Worm (Caenorhabditis elegans) whole organism, L3 larva: ENCODE results near the gene F52H2.3.

ENCODE experiments used
- egl-27 ChIP-seq: sonication (generic microtip); optimal IDR thresholded peaks from 4 replicates; lab custom pipeline; 2017; ENCODE audit warnings: missing biosample characterization, missing genetic modification reagents, missing genetic modification characterization
- fos-1 ChIP-seq: fragments of 150-350 bp; optimal IDR thresholded peaks from 2 replicates; lab custom pipeline; 2014; ENCODE audit warnings: missing biosample characterization, missing genetic modification characterization
- nfya-1 ChIP-seq: sonication (generic microtip); optimal IDR thresholded peaks from 2 replicates; lab custom pipeline; 2017; ENCODE audit warnings: missing genetic modification characterization, mild to moderate bottlenecking, missing compliant biosample characterization, antibody characterized with exemption, moderate library complexity; ENCODE audit not compliant: insufficient read depth
- nhr-12 ChIP-seq: fragments of 150-350 bp; optimal IDR thresholded peaks from 2 replicates; lab custom pipeline; 2014; ENCODE audit warnings: missing biosample characterization, missing genetic modification characterization
- nhr-28 ChIP-seq: fragments of 150-350 bp; optimal IDR thresholded peaks from 2 replicates; lab custom pipeline; 2014; ENCODE audit warnings: missing biosample characterization, missing genetic modification characterization
- nhr-43 ChIP-seq: sonication (generic microtip); optimal IDR thresholded peaks from 2 replicates; lab custom pipeline; 2016; ENCODE audit warnings: mild to moderate bottlenecking, missing genetic modification characterization, missing compliant biosample characterization; ENCODE audit not compliant: poor library complexity, severe bottlenecking
- nhr-76 ChIP-seq: fragments of 150-350 bp; sonication (generic microtip); optimal IDR thresholded peaks from 5 replicates; lab custom pipeline; 2014; ENCODE audit warnings: missing biosample characterization, missing genetic modification characterization
- nhr-77 ChIP-seq: fragments of 150-350 bp; optimal IDR thresholded peaks from 2 replicates; lab custom pipeline; 2014; ENCODE audit warnings: missing biosample characterization, missing genetic modification characterization
- tbx-2 ChIP-seq: sonication (generic microtip); optimal IDR thresholded peaks from 2 replicates; lab custom pipeline; 2016; ENCODE audit warnings: mild to moderate bottlenecking, missing genetic modification characterization, missing compliant biosample characterization
- unc-62 ChIP-seq: fragments of 150-350 bp; sonication (generic microtip); optimal IDR thresholded peaks from 4 replicates; lab custom pipeline; 2014; ENCODE audit warnings: missing biosample characterization, missing genetic modification reagents, missing genetic modification characterization
- zag-1 ChIP-seq: fragments of 150-350 bp; optimal IDR thresholded peaks from 2 replicates; lab custom pipeline; 2014; ENCODE audit warnings: missing biosample characterization, missing genetic modification characterization
- ztf-11 ChIP-seq: fragments of 150-350 bp; optimal IDR thresholded peaks from 2 replicates; lab custom pipeline; 2014; ENCODE audit warnings: missing biosample characterization, missing genetic modification characterization

DNA sequence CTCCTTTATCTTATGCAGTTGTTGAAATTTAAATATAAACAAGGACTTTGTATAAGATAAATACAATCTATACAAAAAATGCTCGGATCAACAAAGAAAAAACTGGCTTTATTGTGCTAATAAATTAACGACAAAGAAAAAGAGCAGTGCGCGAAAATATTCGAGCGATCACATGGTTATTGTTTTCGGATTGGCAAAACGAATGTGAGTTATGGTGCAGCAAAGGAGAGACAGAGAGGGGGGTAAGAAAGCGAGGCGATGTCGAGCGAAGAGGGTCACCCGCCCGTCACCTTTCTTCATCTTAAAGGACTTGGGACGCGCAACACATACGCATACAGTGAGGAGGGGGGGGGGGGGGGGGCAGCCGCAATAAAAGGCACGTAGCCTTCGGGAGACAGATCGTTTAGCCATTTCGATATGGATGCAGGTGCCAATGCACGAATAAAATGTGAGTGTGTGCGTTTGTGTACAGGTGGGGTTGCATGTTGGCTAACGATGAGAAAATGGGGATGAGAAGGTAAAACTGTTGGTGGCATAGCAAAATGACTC lies 42.4 kb upstream of the F52H2.3 start:
- no peak for TF ChIP-seq nhr-12
- TF ChIP-seq nhr-28 = no peak
- no peak for TF ChIP-seq fos-1 (tag; lab: Kevin White, UChicago)
- TF ChIP-seq nhr-43 (tag; lab: Kevin White, UChicago) = no peak
- TF ChIP-seq nfya-1 (tag; lab: Kevin White, UChicago) = no peak
- no peak for TF ChIP-seq tbx-2 (tag; lab: Kevin White, UChicago)
- TF ChIP-seq unc-62 (GFP tag; lab: Kevin White, UChicago) = no peak
- TF ChIP-seq ztf-11 (tag; lab: Kevin White, UChicago) = no peak
- TF ChIP-seq egl-27 (tag; lab: Kevin White, UChicago) = no peak
- TF ChIP-seq zag-1 (tag; lab: Kevin White, UChicago) = no peak
- TF ChIP-seq nhr-77 (tag; lab: Kevin White, UChicago) = no peak
- no peak for TF ChIP-seq nhr-76 (tag; lab: Kevin White, UChicago)
